Worm (Caenorhabditis elegans): ENCODE measurements around the gene C06E7.2.

ce11 chrIV:5821997-5822396 is 17.3 kb upstream of the C06E7.2 start:
- TF ChIP-seq Y5F2A.4 (GFP tag; optimal IDR thresholded peaks at IDR 0.05): no peak
- TF ChIP-seq nhr-48 (tag; optimal IDR thresholded peaks at IDR 0.05): no peak
- TF ChIP-seq pha-4 (GFP tag; IDR thresholded peaks at IDR 0.05): no peak
- TF ChIP-seq pha-4 (tag; optimal IDR thresholded peaks at IDR 0.05): peak; percentile 95
- TF ChIP-seq aly-2 (tag; optimal IDR thresholded peaks at IDR 0.05): no peak

Measured in whole organism, L4 larva.